Worm (Caenorhabditis elegans) whole organism, L4/young adult: ENCODE data around the gene dig-1.

Experiments
- W03F9.2 ChIP-seq: fragments of 150-350 bp; optimal IDR thresholded peaks from 2 replicates; lab custom pipeline; 2014; ENCODE audit warnings: missing biosample characterization, missing genetic modification characterization
- him-1 ChIP-seq: sonication (generic microtip); optimal IDR thresholded peaks from 2 replicates; lab custom pipeline; 2016; ENCODE audit warnings: missing genotype, missing genetic modification reagents, missing genetic modification characterization, missing compliant biosample characterization

ce11 chrIII:6723089-6723488 lies 23.0 kb upstream of the dig-1 start, which contains the start of gene F37A4.1:
- TF ChIP-seq him-1, result no peak
- TF ChIP-seq W03F9.2 (tag; lab: Kevin White, UChicago), result no peak
